Worm (Caenorhabditis elegans) whole organism, L4 larva: ENCODE results near the gene C18H7.1.

ENCODE experiments used
- mdl-1 ChIP-seq, 2 experiments: fragments of 150-350 bp in 1 of 2; sonication (generic microtip) in 1 of 2; optimal IDR thresholded peaks; 2 replicates each; lab custom pipeline; 2014 to 2017; ENCODE audit warnings: missing biosample characterization in 2 of 2, missing genetic modification characterization in 2 of 2
- nhr-25 ChIP-seq: sonication (generic microtip); optimal IDR thresholded peaks from 2 replicates; lab custom pipeline; 2017; ENCODE audit warnings: missing genetic modification characterization, mild to moderate bottlenecking, missing compliant biosample characterization, antibody characterized with exemption, moderate library complexity, borderline replicate concordance; ENCODE audit not compliant: insufficient read depth
- skn-1 ChIP-seq: fragments of 150-350 bp; optimal IDR thresholded peaks from 2 replicates; lab custom pipeline; 2014; ENCODE audit warnings: missing biosample characterization, missing genetic modification characterization

DNA sequence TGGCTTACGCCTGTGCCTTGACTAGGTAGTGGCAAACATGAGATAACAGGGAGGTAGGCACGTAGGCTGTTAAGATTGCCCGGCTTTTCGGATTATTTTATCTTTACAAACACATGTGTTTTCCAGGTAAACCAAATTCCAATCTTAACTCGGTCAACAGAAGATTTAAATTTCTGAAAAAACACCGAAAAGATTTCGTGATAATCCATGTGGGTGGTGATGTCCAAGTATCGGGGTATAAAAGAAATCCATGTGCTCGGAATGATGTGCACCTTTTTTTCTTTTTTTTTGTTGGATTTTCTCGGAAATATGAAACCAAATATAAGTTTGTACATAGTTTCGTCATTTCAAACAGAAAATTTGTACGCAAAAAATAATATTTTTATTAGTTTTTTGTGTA is 28.1 kb downstream of the C18H7.1 start:
- TF ChIP-seq nhr-25 (tag; lab: Kevin White, UChicago) (no peak), mdl-1 (tag; optimal IDR thresholded peaks at IDR 0.05; lab: Kevin White, UChicago) (no peak), skn-1 (tag; lab: Kevin White, UChicago) (no peak)
